Worm (Caenorhabditis elegans) whole organism, L2 larva: ENCODE measurements around the gene Y49F6C.7.

ENCODE experiments used
- aly-2 ChIP-seq: fragments of 150-350 bp; optimal IDR thresholded peaks from 2 replicates; lab custom pipeline; 2014; ENCODE audit warnings: missing biosample characterization, missing genetic modification characterization
- ama-1 ChIP-seq: fragments of 150-350 bp; optimal IDR thresholded peaks from 2 replicates; lab custom pipeline; 2018; ENCODE audit warnings: inconsistent platforms
- dmd-4 ChIP-seq: sonication (generic microtip); optimal IDR thresholded peaks from 2 replicates; lab custom pipeline; 2017; ENCODE audit warnings: missing biosample characterization, missing genetic modification characterization
- egl-27 ChIP-seq: sonication (generic microtip); optimal IDR thresholded peaks from 3 replicates; lab custom pipeline; 2017; ENCODE audit warnings: missing biosample characterization, missing genetic modification reagents, missing genetic modification characterization
- elt-1 ChIP-seq: fragments of 150-350 bp; optimal IDR thresholded peaks from 2 replicates; lab custom pipeline; 2014; ENCODE audit warnings: missing biosample characterization, missing genetic modification characterization
- lin-13 ChIP-seq: fragments of 150-350 bp; optimal IDR thresholded peaks from 2 replicates; lab custom pipeline; 2014; ENCODE audit warnings: missing biosample characterization, missing genetic modification reagents, missing genetic modification characterization
- lin-39 ChIP-seq: fragments of 150-350 bp; optimal IDR thresholded peaks from 2 replicates; lab custom pipeline; 2014; ENCODE audit warnings: missing biosample characterization, missing genetic modification reagents, missing genetic modification characterization
- nhr-25 ChIP-seq: fragments of 150-350 bp; sonication (generic microtip); optimal IDR thresholded peaks from 3 replicates; lab custom pipeline; 2014; ENCODE audit warnings: missing biosample characterization, missing genetic modification characterization
- nhr-6 ChIP-seq: fragments of 150-350 bp; optimal IDR thresholded peaks from 2 replicates; lab custom pipeline; 2014; ENCODE audit warnings: missing biosample characterization, missing genetic modification characterization
- skn-1 ChIP-seq: sonication (generic microtip); optimal IDR thresholded peaks from 2 replicates; lab custom pipeline; 2017; ENCODE audit warnings: missing biosample characterization, missing genetic modification characterization
- unc-62 ChIP-seq: fragments of 150-350 bp; optimal IDR thresholded peaks from 2 replicates; lab custom pipeline; 2014; ENCODE audit warnings: missing biosample characterization, missing genetic modification reagents, missing genetic modification characterization
- ztf-4 ChIP-seq: fragments of 150-350 bp; optimal IDR thresholded peaks from 2 replicates; lab custom pipeline; 2014; ENCODE audit warnings: missing biosample characterization, missing genetic modification characterization

DNA sequence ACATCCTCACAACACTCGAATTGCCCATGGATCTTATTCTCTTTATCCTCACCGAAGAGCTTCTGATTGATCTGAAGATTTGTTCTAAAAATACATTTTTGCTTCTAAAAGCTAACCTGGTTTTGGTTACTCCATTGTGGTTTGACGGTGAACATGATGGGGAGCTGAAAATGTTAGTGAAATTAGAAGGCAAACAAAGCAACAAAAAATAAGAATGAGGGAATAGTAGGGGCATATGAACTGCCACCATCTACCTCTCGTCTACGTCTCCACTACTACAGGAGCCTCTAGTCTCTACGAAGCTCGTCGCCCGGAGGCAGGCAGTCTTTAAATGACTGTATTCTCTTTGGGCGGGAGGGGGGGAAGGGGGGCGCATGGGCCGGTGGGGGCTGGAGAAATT, 17.7 kb upstream of the Y49F6C.7 start, which contains the start of gene T06D4.2:
- TF ChIP-seq nhr-6 (tag; lab: Kevin White, UChicago) (no peak), aly-2 (tag; lab: Kevin White, UChicago) (no peak), elt-1 (tag; lab: Kevin White, UChicago) (no peak), lin-39 (tag; lab: Kevin White, UChicago) (no peak), egl-27 (tag; lab: Kevin White, UChicago) (no peak), skn-1 (tag; lab: Kevin White, UChicago) (no peak), dmd-4 (tag; lab: Kevin White, UChicago) (no peak), lin-13 (GFP tag; lab: Kevin White, UChicago) (no peak), unc-62 (no peak), nhr-25 (tag; lab: Kevin White, UChicago) (no peak), ztf-4 (tag; lab: Kevin White, UChicago) (no peak), ama-1 (lab: Kevin White, UChicago) (no peak)
